Fruit fly (Drosophila melanogaster) whole organism, adult: ENCODE measurements around the gene Tcs3.

Experiments
- CG11617 ChIP-seq: fragments of 200-800 bp; sonication (Bioruptor generic); optimal IDR thresholded peaks from 2 replicates; lab custom pipeline; 2017; ENCODE audit warnings: mild to moderate bottlenecking, missing biosample characterization, missing genetic modification reagents, missing genetic modification characterization
- CG14711 ChIP-seq: fragments of 200-800 bp; sonication (Bioruptor generic); optimal IDR thresholded peaks from 2 replicates; lab custom pipeline; 2018; ENCODE audit warnings: missing biosample characterization, mild to moderate bottlenecking, missing genetic modification characterization, moderate library complexity
- CG1620 ChIP-seq: fragments of 200-800 bp; sonication (Bioruptor generic); optimal IDR thresholded peaks from 2 replicates; lab custom pipeline; 2016; ENCODE audit warnings: missing biosample characterization, missing genetic modification characterization
- CG33017 ChIP-seq: fragments of 200-800 bp; sonication (Bioruptor generic); optimal IDR thresholded peaks from 2 replicates; lab custom pipeline; 2018; ENCODE audit warnings: missing biosample characterization, mild to moderate bottlenecking, missing genetic modification characterization, moderate library complexity
- CG5204 ChIP-seq: fragments of 200-800 bp; sonication (Bioruptor generic); optimal IDR thresholded peaks from 2 replicates; lab custom pipeline; 2016; ENCODE audit warnings: missing biosample characterization, missing genetic modification characterization
- CG7045 ChIP-seq: fragments of 200-800 bp; sonication (Bioruptor generic); optimal IDR thresholded peaks from 2 replicates; lab custom pipeline; 2017; ENCODE audit warnings: missing biosample characterization, mild to moderate bottlenecking, missing genetic modification characterization
- CG7101 ChIP-seq: fragments of 200-800 bp; sonication (Bioruptor generic); optimal IDR thresholded peaks from 2 replicates; lab custom pipeline; 2018; ENCODE audit warnings: missing biosample characterization, mild to moderate bottlenecking, missing genetic modification characterization, moderate library complexity
- Clk ChIP-seq: fragments of 200-800 bp; sonication (Bioruptor generic); optimal IDR thresholded peaks from 2 replicates; lab custom pipeline; 2017; ENCODE audit warnings: missing biosample characterization, missing genetic modification characterization
- bab1 ChIP-seq: fragments of 200-800 bp; sonication (Bioruptor generic); optimal IDR thresholded peaks from 3 replicates; lab custom pipeline; 2019; ENCODE audit warnings: missing biosample characterization, mild to moderate bottlenecking, missing genetic modification characterization, moderate library complexity
- cnc ChIP-seq, 2 experiments: fragments of >200 bp; optimal IDR thresholded peaks; 2 replicates each; lab custom pipeline; 2017
- kay ChIP-seq: fragments of 200-800 bp; sonication (Bioruptor generic); peaks from one replicate; lab custom pipeline; 2016; ENCODE audit warnings: missing biosample characterization, missing genetic modification characterization, borderline replicate concordance
- toe ChIP-seq: fragments of 200-800 bp; sonication (Bioruptor generic); optimal IDR thresholded peaks from 2 replicates; lab custom pipeline; 2016; ENCODE audit warnings: missing biosample characterization, missing genetic modification characterization

- TF ChIP-seq kay = no peak
- no peak for TF ChIP-seq bab1 (GFP tag; lab: Kevin White, UChicago)
- TF ChIP-seq CG7045 (GFP tag; lab: Kevin White, UChicago) = no peak
- TF ChIP-seq CG14711 (tag; lab: Kevin White, UChicago) = no peak
- TF ChIP-seq CG7101 (tag; lab: Kevin White, UChicago) = no peak
- no peak for TF ChIP-seq toe
- TF ChIP-seq CG1620 (GFP tag; lab: Kevin White, UChicago) = no peak
- no peak for TF ChIP-seq cnc (optimal IDR thresholded peaks at IDR 0.05; lab: Kevin White, UChicago)
- TF ChIP-seq CG5204 (GFP tag; lab: Kevin White, UChicago) = no peak
- no peak for TF ChIP-seq CG33017 (tag; lab: Kevin White, UChicago)
- no peak for TF ChIP-seq CG11617 (GFP tag; lab: Kevin White, UChicago)
- TF ChIP-seq Clk (GFP tag; lab: Kevin White, UChicago) = no peak
Observed at dm6 chr3L:16303078-16303477, 48.7 kb upstream of the Tcs3 start, which contains the start of gene CG13044.
